Fruit fly (Drosophila melanogaster) whole organism: ENCODE results near the gene Orc5.

Source experiments
- CG8478 ChIP-seq: fragments of >200 bp; optimal IDR thresholded peaks from 2 replicates; lab custom pipeline; 2018; ENCODE audit warnings: inconsistent platforms
- Dll ChIP-seq: fragments of >200 bp; optimal IDR thresholded peaks from 2 replicates; lab custom pipeline; 2017
- EcR ChIP-seq, 2 experiments: fragments of >200 bp; optimal IDR thresholded peaks; 2 replicates each; lab custom pipeline; 2017; ENCODE audit warnings: missing biosample characterization in 2 of 2, missing genetic modification characterization in 2 of 2, missing genetic modification reagents in 2 of 2
- pan ChIP-seq: fragments of >200 bp; optimal IDR thresholded peaks from 2 replicates; lab custom pipeline; 2017
- psq ChIP-seq: fragments of >200 bp; optimal IDR thresholded peaks from 2 replicates; lab custom pipeline; 2017
- usp ChIP-seq: fragments of >200 bp; optimal IDR thresholded peaks from 2 replicates; lab custom pipeline; 2017; ENCODE audit warnings: missing biosample characterization, missing genetic modification characterization, mixed read lengths

Orc5 gene

DNA sequence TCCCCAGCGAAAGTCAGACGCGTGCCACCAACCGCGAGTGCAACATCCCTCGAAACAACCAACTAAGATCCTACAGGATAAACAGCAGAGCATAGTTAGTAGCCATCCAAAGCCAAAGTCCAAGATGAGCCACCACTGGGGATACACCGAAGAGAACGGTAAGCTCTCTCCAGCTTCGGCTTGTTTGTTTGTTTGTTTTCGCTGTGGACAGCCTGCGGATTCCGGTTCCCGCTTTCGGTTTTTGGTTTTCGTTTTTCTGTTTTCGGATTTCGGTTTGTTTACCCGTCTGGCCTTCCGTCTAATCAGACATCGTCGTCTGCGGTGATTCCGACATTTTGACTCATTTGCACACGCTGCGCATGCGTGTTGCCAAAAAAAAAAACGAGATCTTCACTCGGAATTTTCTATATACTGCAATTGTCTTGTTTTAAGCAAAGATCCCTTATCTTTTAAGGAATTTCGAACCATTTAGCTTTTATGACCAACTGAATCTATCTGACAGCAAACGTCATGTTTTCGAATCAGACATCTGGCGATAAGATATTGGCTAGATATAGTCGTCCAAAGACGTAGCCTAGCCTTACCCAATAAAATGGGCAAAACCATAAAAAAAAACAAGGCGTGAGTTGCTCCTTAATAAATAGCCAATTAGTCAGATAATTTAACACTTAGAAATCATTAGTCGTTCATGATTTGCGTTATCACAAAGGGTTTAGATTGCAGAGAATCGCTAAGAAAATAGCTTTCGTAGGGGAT, 25.7 kb upstream of the Orc5 start:
- no peak for TF ChIP-seq Dll (lab: Kevin White, UChicago)
- no peak for TF ChIP-seq pan (lab: Kevin White, UChicago)
- TF ChIP-seq EcR (GFP tag; optimal IDR thresholded peaks at IDR 0.05; lab: Kevin White, UChicago), result no peak
- TF ChIP-seq usp, result no peak
- TF ChIP-seq CG8478 (lab: Kevin White, UChicago), result no peak
- TF ChIP-seq psq (lab: Kevin White, UChicago), result no peak

DNA sequence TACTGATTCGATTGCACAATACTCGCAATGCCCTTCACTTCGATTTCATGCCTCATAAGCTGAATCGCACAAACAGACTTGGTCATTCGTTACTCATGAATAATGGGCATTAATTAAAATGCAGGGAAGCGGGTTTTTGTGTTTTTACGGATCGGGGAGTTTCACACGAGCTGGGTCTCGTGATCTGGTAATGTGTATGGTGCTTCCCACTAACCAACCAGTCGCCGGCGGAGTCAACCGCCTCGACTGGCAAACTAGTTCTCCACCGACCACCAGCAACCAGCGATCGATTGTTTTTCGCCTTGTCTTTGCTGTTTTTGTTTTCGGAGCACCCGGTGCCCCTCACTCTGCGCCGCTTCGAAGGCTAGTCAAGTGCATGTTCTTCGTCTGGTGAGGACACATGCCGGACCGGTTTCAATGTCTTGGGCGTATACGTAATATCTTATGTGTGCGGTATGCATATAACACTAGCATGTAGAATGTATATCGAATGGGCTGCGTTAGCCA, 25.0 kb upstream of the Orc5 start:
- TF ChIP-seq usp, result no peak
- TF ChIP-seq CG8478 (lab: Kevin White, UChicago), result no peak
- TF ChIP-seq pan (lab: Kevin White, UChicago), result no peak
- TF ChIP-seq EcR (GFP tag; optimal IDR thresholded peaks at IDR 0.05; lab: Kevin White, UChicago), result no peak

DNA sequence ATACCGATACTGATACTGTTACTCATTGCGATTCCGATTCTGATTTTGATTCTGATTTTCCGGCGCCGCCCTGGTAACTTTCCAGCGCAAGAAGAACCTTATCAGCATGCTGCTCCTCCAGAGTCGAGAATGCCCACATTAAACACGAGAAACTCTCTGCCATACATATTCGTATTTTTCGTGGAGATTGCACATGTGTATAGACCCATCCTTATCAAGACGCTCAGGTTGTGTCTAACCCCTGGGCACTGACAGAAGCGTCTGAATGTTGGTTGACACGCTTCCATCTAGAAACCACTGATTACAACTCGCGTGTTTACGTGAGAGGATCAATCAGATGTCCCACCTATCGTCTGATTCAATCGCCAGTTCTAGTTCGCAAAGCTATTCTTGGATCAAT, 24.5 kb upstream of the Orc5 start:
- no peak for TF ChIP-seq psq (lab: Kevin White, UChicago)
- no peak for TF ChIP-seq pan (lab: Kevin White, UChicago)
- no peak for TF ChIP-seq EcR (GFP tag; optimal IDR thresholded peaks at IDR 0.05; lab: Kevin White, UChicago)
- TF ChIP-seq usp, result no peak
- no peak for TF ChIP-seq CG8478 (lab: Kevin White, UChicago)
- TF ChIP-seq Dll (lab: Kevin White, UChicago), result no peak

DNA sequence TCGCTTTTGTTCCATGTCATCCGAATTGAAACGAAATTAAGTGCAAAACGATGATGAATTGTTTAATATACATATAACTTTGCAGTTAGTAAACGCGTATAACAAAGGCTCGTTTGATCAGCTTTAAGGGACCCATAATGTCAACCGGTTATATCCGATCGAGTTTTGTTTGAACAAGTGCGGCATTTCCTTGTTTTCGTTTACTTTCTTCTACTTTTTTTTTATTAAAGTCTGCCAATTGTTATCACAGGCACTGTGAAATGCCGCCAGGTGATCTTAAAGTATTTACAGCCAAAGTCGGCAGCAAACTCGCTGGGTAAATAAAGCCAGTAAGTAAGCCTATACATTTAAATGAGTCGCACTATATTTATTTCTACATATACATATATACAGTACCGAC, 22.5 kb upstream of the Orc5 start:
- TF ChIP-seq usp (no peak), psq (lab: Kevin White, UChicago) (no peak), EcR (GFP tag; optimal IDR thresholded peaks at IDR 0.05; lab: Kevin White, UChicago) (no peak), Dll (lab: Kevin White, UChicago) (no peak), pan (lab: Kevin White, UChicago) (no peak), CG8478 (lab: Kevin White, UChicago) (no peak)

DNA sequence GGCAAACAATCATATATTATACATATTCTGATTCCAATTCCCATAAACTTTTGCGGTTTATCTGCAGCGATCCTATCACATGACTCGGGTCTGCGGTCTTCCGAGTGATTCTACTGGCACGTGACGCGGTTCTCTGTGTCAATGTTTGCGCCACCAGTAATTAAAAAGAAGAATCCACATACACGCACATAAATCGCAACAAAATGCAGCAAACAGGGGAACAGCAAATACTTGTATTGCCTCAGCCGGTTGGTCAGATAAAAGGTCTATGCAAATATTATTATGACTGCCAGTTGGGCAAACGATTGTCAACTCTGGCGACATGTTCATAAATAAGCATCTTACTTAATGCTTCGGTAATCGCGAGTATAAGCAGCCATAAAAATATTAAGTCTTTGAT, 21.7 kb upstream of the Orc5 start:
- TF ChIP-seq psq (lab: Kevin White, UChicago) (no peak), CG8478 (lab: Kevin White, UChicago) (no peak), EcR (GFP tag; optimal IDR thresholded peaks at IDR 0.05; lab: Kevin White, UChicago) (no peak), pan (lab: Kevin White, UChicago) (no peak), usp (no peak), Dll (lab: Kevin White, UChicago) (no peak)

DNA sequence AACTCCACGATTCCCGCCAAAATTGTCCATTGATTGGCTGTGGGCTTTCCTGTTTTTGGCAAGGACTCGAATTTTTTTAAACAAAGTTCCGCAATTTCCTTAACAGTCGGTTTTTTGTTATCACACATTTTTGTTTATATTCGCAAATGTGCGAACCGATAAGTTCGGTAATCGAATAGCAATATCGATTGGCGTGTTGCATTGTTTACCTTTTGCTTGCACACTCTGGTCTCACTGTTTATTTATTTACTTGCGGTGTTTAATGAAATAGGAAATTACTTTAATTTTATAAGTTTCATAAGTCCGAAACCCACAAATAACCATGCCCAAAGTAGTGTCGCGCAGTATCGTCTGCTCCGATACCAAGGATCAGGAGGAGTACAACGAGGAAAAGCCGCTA, 18.3 kb upstream of the Orc5 start, which contains the start of the genes Adat1 and CG16865:
TSS of gene Adat1 (minus strand) at position 152 of the 400 bp plus-strand sequence.
TSS of gene CG16865 (plus strand) at position 200 of the 400 bp plus-strand sequence.
- TF ChIP-seq pan (lab: Kevin White, UChicago), result no peak
- TF ChIP-seq CG8478 (lab: Kevin White, UChicago), result no peak
- no peak for TF ChIP-seq usp
- no peak for TF ChIP-seq EcR (GFP tag; optimal IDR thresholded peaks at IDR 0.05; lab: Kevin White, UChicago)
- no peak for TF ChIP-seq Dll (lab: Kevin White, UChicago)
- no peak for TF ChIP-seq psq (lab: Kevin White, UChicago)

DNA sequence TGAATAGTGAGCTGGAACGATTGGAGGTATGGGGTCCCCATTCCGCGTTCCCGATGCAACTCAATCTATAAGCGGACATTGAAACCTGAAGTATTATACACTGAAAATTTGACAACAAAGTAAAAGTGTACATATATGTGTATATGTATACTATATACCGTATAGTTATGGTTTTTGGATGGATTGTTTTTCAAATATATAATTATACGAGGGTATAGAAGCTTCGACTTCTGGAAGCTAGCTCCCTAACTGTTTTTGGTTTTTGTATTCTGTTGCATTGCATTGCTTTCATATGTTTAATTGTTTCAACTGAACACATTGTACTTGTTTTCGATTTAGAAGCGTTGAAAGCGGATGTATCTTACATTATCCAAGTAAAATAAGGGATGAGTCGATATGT, 16.5 kb upstream of the Orc5 start, which contains the start of gene CG16888:
TSS of gene CG16888 (minus strand) at position 101 of the 400 bp plus-strand sequence.
- TF ChIP-seq usp (no peak), Dll (lab: Kevin White, UChicago) (no peak), psq (lab: Kevin White, UChicago) (no peak)

DNA sequence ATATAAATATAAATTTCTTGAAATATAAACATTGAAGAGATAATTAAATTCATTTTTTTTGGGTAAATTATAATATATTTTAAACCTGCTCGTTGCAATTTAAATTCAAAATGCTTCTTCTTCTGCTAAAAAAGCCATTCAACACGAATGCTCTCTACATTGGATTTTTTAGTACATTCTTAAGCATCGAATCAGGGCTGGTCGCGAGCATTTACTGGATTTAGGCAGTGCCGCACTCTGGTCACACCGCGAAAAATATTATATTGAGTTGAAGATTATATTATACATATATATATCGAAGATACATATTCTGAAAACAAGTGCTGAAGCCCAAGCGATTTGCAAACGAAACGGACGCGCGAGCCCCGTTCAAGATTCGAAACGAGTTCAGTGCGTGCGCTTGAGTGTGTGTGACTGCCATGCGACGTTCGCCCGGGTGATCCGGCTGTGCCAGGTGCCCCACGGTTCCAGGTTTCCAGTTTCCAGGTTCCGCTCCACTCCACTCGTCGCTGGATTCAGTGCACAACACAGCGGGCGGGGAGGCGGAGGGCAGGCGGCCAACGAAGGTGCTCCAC, 15.9 kb upstream of the Orc5 start, which contains the start of gene Sos:
TSS of gene Sos (plus strand) at position 213 of the 575 bp plus-strand sequence.
- no peak for TF ChIP-seq psq (lab: Kevin White, UChicago)
- no peak for TF ChIP-seq Dll (lab: Kevin White, UChicago)
- TF ChIP-seq EcR (GFP tag; optimal IDR thresholded peaks at IDR 0.05; lab: Kevin White, UChicago), result no peak

DNA sequence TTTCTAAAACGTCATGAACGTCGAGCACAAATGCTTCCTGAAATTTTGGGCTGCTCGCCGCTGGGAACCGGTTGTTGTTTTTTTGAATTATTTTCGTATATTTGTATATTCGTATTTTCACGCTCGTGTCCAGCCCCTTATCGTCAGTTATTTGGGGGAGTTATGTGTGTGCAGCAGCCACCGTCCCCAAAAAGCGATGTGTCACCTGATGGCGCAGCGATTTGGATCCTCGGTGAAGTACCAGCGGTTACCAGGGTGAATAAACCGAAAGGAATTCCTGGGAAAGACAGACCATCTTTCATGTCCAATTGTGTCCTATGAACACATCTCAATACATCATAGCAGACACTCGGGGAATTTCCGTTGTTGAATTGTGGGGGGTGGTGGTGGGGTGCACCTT, 9.5 kb upstream of the Orc5 start:
- no peak for TF ChIP-seq pan (lab: Kevin White, UChicago)
- no peak for TF ChIP-seq usp
- TF ChIP-seq CG8478 (lab: Kevin White, UChicago), result no peak
- TF ChIP-seq EcR (GFP tag; optimal IDR thresholded peaks at IDR 0.05; lab: Kevin White, UChicago), result no peak
- TF ChIP-seq Dll (lab: Kevin White, UChicago), result no peak

DNA sequence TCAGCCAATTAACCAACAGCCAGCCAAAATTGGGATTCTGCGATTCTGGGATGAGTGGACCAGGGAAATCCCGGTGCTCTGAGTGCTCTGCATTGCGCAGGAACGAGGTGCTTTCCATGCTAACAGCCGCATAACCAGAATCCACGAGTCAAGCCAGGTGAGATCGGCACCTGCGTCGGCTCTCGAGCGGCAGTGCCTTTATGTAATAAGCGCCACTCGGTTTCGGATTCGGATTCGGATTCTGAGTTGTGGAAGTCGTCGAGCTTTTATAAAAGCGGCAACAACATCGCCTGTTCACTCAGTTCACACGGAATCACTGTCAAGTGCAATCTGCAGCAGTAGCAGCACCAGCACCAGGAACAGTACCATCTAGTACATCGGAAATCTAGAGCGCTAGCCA, 8.7 kb upstream of the Orc5 start, which contains the start of gene b:
TSS of gene b (plus strand) at position 301 of the 400 bp plus-strand sequence.
- TF ChIP-seq EcR (GFP tag; optimal IDR thresholded peaks at IDR 0.05; lab: Kevin White, UChicago), result no peak
- no peak for TF ChIP-seq pan (lab: Kevin White, UChicago)
- TF ChIP-seq psq (lab: Kevin White, UChicago), result no peak
- TF ChIP-seq Dll (lab: Kevin White, UChicago), result no peak
- TF ChIP-seq usp, result no peak
- TF ChIP-seq CG8478 (lab: Kevin White, UChicago), result no peak

DNA sequence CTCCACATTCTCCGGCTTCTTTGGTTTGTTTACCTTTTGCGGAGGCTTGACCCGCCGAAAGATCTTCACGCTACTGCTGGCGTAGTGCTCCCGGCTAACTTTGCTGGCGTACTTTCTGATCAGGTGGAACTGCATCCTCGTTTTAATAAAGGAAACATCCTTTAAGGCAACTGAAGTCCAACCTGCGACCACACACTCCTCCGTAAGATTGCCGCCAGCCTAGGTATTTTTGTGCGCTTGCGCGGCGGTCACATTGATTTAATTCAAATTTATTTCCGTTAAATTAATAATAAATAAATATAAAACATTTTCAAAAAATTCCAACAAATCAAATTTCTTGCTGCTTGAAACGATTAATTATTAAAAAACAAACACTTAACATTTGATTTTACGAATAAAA, 2.1 kb upstream of the Orc5 start, which contains the start of gene PolG1:
TSS of gene PolG1 (minus strand) at position 216 of the 400 bp plus-strand sequence.
- TF ChIP-seq usp, result no peak
- no peak for TF ChIP-seq EcR (GFP tag; optimal IDR thresholded peaks at IDR 0.05; lab: Kevin White, UChicago)
- no peak for TF ChIP-seq pan (lab: Kevin White, UChicago)
- no peak for TF ChIP-seq psq (lab: Kevin White, UChicago)
- TF ChIP-seq CG8478 (lab: Kevin White, UChicago), result no peak

DNA sequence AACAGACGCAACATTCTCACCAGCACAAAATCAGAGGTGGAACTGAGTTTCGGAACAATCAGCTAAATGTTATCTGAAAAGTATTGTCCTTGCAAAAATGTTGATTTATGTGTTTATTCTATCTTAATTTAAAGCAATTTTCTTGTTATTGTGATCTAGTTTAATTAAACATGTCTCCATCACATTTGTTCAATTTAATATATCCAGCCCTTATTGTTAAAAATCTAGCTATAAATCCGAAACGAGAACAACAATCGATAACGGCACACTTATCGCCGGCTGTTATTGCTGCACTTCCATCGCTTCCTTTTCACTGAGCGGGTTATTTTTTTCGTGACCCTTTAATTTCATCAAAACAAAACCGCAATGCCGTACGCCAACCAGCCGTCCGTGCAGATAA, 3.4 kb downstream of the Orc5 start, which contains the start of the genes GatC, PolG2 and Polr2C:
TSS of gene GatC (minus strand) at position 48 of the 400 bp plus-strand sequence.
TSS of gene PolG2 (minus strand) at position 48 of the 400 bp plus-strand sequence.
TSS of gene Polr2C (plus strand) at position 280 of the 400 bp plus-strand sequence.
- no peak for TF ChIP-seq pan (lab: Kevin White, UChicago)
- no peak for TF ChIP-seq psq (lab: Kevin White, UChicago)
- no peak for TF ChIP-seq CG8478 (lab: Kevin White, UChicago)
- no peak for TF ChIP-seq Dll (lab: Kevin White, UChicago)
